Fruit fly (Drosophila melanogaster): ENCODE data around the gene CG44013.

- no peak for TF ChIP-seq cic (GFP tag; optimal IDR thresholded peaks at IDR 0.05)
- TF ChIP-seq CG33017 (tag; optimal IDR thresholded peaks at IDR 0.05) = no peak
- no peak for TF ChIP-seq pad (GFP tag; optimal IDR thresholded peaks at IDR 0.05)
- no peak for TF ChIP-seq kay (GFP tag; ENCODE audit: borderline replicate concordance)
- no peak for TF ChIP-seq tj (GFP tag; optimal IDR thresholded peaks at IDR 0.05)
- TF ChIP-seq CG5204 (GFP tag; optimal IDR thresholded peaks at IDR 0.05) = no peak
- no peak for TF ChIP-seq bab1 (GFP tag; optimal IDR thresholded peaks at IDR 0.05)
- no peak for TF ChIP-seq Mnt (GFP tag; optimal IDR thresholded peaks at IDR 0.05)
Measured at dm6 chr3R:15512249-15512648, 2.5 kb upstream of the CG44013 start.
